Fruit fly (Drosophila melanogaster) Kc167 (cell line): ENCODE measurements around the gene CG15537.

ENCODE experiments used
- Myc ChIP-seq: fragments of >200 bp; optimal IDR thresholded peaks from 2 replicates; lab custom pipeline; 2017; ENCODE audit warnings: missing external identifiers
- Sin3A ChIP-seq: fragments of >200 bp; optimal IDR thresholded peaks from 2 replicates; lab custom pipeline; 2018; ENCODE audit warnings: missing external identifiers
- h ChIP-seq: fragments of >200 bp; optimal IDR thresholded peaks from 3 replicates; lab custom pipeline; 2018; ENCODE audit warnings: missing external identifiers
- insv ChIP-seq: fragments of >200 bp; optimal IDR thresholded peaks from 3 replicates; lab custom pipeline; 2018; ENCODE audit warnings: missing external identifiers
- psq ChIP-seq: fragments of >200 bp; optimal IDR thresholded peaks from 2 replicates; lab custom pipeline; 2017; ENCODE audit warnings: missing external identifiers
- ttk ChIP-seq: sonication (Bioruptor generic); optimal IDR thresholded peaks from 2 replicates; lab custom pipeline; 2017; ENCODE audit warnings: missing external identifiers

The CG15537 gene

dm6 chr3R:30464244-30464643 is 20.8 kb upstream of the CG15537 start:
- no peak for TF ChIP-seq Sin3A (lab: Kevin White, UChicago)
- no peak for TF ChIP-seq Myc (lab: Kevin White, UChicago)
- TF ChIP-seq psq = no peak
- no peak for TF ChIP-seq insv (lab: Kevin White, UChicago)
- TF ChIP-seq h = no peak
- TF ChIP-seq ttk = no peak

dm6 chr3R:30461608-30462243 is 18.3 kb upstream of the CG15537 start:
- no peak for TF ChIP-seq ttk
- no peak for TF ChIP-seq insv (lab: Kevin White, UChicago)
- no peak for TF ChIP-seq psq
- no peak for TF ChIP-seq Sin3A (lab: Kevin White, UChicago)
- no peak for TF ChIP-seq Myc (lab: Kevin White, UChicago)
- no peak for TF ChIP-seq h

dm6 chr3R:30460187-30460586 is 16.8 kb upstream of the CG15537 start:
- TF ChIP-seq psq = no peak
- no peak for TF ChIP-seq insv (lab: Kevin White, UChicago)
- no peak for TF ChIP-seq Myc (lab: Kevin White, UChicago)
- no peak for TF ChIP-seq Sin3A (lab: Kevin White, UChicago)
- no peak for TF ChIP-seq ttk
- no peak for TF ChIP-seq h

- TF ChIP-seq psq (no peak), insv (lab: Kevin White, UChicago) (no peak), Myc (lab: Kevin White, UChicago) (no peak), h (no peak), Sin3A (lab: Kevin White, UChicago) (no peak), ttk (no peak)
Observed at dm6 chr3R:30459066-30459935, 15.9 kb upstream of the CG15537 start, which contains the start of the genes CG2224 and CDase. CG2224 (minus strand) TSS chr3R:30459300. CDase (plus strand) TSS chr3R:30459521.

dm6 chr3R:30455817-30456544 is 12.6 kb upstream of the CG15537 start, which contains the start of gene aralar1:
aralar1 (minus strand) TSS chr3R:30455867.
- TF ChIP-seq ttk = no peak
- TF ChIP-seq h = no peak
- TF ChIP-seq Sin3A (lab: Kevin White, UChicago) = no peak
- TF ChIP-seq Myc (lab: Kevin White, UChicago) = no peak
- no peak for TF ChIP-seq psq
- no peak for TF ChIP-seq insv (lab: Kevin White, UChicago)

dm6 chr3R:30454442-30454841 is 11.0 kb upstream of the CG15537 start:
- TF ChIP-seq ttk (no peak), Sin3A (lab: Kevin White, UChicago) (no peak), Myc (lab: Kevin White, UChicago) (no peak), insv (lab: Kevin White, UChicago) (no peak), h (no peak), psq (no peak)

dm6 chr3R:30453236-30453635 is 9.8 kb upstream of the CG15537 start:
- TF ChIP-seq Sin3A (lab: Kevin White, UChicago) = no peak
- no peak for TF ChIP-seq ttk
- TF ChIP-seq insv (lab: Kevin White, UChicago) = no peak
- TF ChIP-seq psq = no peak
- TF ChIP-seq h = no peak
- TF ChIP-seq Myc (lab: Kevin White, UChicago) = no peak

- TF ChIP-seq psq = no peak
- no peak for TF ChIP-seq Myc (lab: Kevin White, UChicago)
- TF ChIP-seq h = no peak
- no peak for TF ChIP-seq insv (lab: Kevin White, UChicago)
- TF ChIP-seq Sin3A (lab: Kevin White, UChicago) = no peak
- no peak for TF ChIP-seq ttk
Observed at dm6 chr3R:30450690-30451343, 7.4 kb upstream of the CG15537 start.

dm6 chr3R:30450224-30450623 is 6.8 kb upstream of the CG15537 start:
- TF ChIP-seq h = no peak
- no peak for TF ChIP-seq Myc (lab: Kevin White, UChicago)
- no peak for TF ChIP-seq ttk
- no peak for TF ChIP-seq psq
- TF ChIP-seq insv (lab: Kevin White, UChicago) = no peak
- no peak for TF ChIP-seq Sin3A (lab: Kevin White, UChicago)

- no peak for TF ChIP-seq psq
- TF ChIP-seq Myc (lab: Kevin White, UChicago) = no peak
- no peak for TF ChIP-seq Sin3A (lab: Kevin White, UChicago)
- TF ChIP-seq h = no peak
- TF ChIP-seq insv (lab: Kevin White, UChicago) = no peak
- no peak for TF ChIP-seq ttk
Observed at dm6 chr3R:30449446-30449845, 6.0 kb upstream of the CG15537 start.

- TF ChIP-seq Sin3A (lab: Kevin White, UChicago) = no peak
- TF ChIP-seq insv (lab: Kevin White, UChicago) = no peak
- TF ChIP-seq h = no peak
- no peak for TF ChIP-seq ttk
- TF ChIP-seq Myc (lab: Kevin White, UChicago) = no peak
- no peak for TF ChIP-seq psq
Observed at dm6 chr3R:30444946-30445345, 1.5 kb upstream of the CG15537 start, which contains the start of gene Osi23. Osi23 (minus strand) TSS chr3R:30445046.
